Fruit fly (Drosophila melanogaster) Kc167 (cell line): ENCODE measurements around the gene CG42638.

Source experiments
- Myc ChIP-seq: fragments of >200 bp; optimal IDR thresholded peaks from 2 replicates; lab custom pipeline; 2017; ENCODE audit warnings: missing external identifiers
- Sin3A ChIP-seq: fragments of >200 bp; optimal IDR thresholded peaks from 2 replicates; lab custom pipeline; 2018; ENCODE audit warnings: missing external identifiers
- h ChIP-seq: fragments of >200 bp; optimal IDR thresholded peaks from 3 replicates; lab custom pipeline; 2018; ENCODE audit warnings: missing external identifiers
- insv ChIP-seq: fragments of >200 bp; optimal IDR thresholded peaks from 3 replicates; lab custom pipeline; 2018; ENCODE audit warnings: missing external identifiers
- psq ChIP-seq: fragments of >200 bp; optimal IDR thresholded peaks from 2 replicates; lab custom pipeline; 2017; ENCODE audit warnings: missing external identifiers
- ttk ChIP-seq: sonication (Bioruptor generic); optimal IDR thresholded peaks from 2 replicates; lab custom pipeline; 2017; ENCODE audit warnings: missing external identifiers

DNA sequence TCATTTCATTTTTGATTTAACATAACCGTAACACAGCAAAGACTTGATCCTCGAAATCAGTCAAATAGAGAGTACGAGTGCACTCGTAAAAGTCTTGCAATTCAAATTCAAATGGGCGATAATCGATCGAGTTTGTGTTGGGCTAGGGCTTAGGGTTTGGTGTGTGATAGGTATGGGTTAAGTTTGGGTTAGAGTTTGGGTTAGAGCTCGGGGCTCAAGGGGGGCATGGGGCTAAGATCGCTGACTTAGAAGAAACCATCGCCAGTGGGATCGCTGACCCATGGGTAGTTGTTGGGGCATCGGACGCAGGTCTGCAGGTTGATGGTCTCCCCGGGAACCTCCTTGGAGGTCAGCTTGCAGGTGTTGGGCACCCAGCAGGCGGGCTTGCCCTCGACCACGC lies 48.4 kb downstream of the CG42638 start:
- TF ChIP-seq Sin3A (no peak), ttk (lab: Kevin White, UChicago) (no peak), Myc (lab: Kevin White, UChicago) (no peak), insv (no peak), h (no peak), psq (lab: Kevin White, UChicago) (no peak)
